Worm (Caenorhabditis elegans) whole organism, L3 larva: Measurements from ENCODE around the gene H37A05.2.

Experiments
- ama-1 ChIP-seq: fragments of 150-350 bp; optimal IDR thresholded peaks from 2 replicates; lab custom pipeline; 2018
- ceh-9 ChIP-seq: sonication (generic microtip); optimal IDR thresholded peaks from 2 replicates; lab custom pipeline; 2018; ENCODE audit warnings: missing biosample characterization, missing genetic modification characterization
- snpc-4 ChIP-seq: fragments of 150-350 bp; optimal IDR thresholded peaks from 2 replicates; lab custom pipeline; 2014; ENCODE audit warnings: missing biosample characterization, missing genetic modification characterization
- unc-39 ChIP-seq: sonication (generic microtip); optimal IDR thresholded peaks from 4 replicates; lab custom pipeline; 2017; ENCODE audit warnings: missing biosample characterization, missing genetic modification characterization

DNA sequence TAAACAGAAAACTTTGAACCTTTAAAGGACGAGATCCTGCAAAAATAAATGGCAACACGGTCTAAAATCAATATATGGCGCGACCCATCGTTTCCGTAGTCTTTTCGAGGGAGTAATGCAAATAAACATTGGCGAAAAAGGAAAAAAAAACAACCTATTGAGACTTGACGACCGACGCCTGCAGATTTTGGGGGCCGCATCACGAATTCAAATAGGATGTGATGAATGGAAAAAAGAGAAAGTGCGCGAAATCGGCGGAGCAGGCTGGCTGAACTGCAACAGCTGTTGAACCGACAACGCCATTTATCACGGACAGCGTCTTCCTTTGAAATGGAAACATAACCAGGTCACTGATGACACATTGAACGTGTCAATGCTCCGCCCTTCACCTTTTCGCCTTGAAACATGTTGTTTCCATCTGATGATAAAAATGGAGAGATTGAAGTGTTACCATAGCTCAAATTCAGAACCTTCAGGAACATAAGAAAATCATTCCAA lies 23.8 kb upstream of the H37A05.2 start:
- TF ChIP-seq unc-39, result no peak
- TF ChIP-seq ama-1, result peak; percentile 54
- no peak for TF ChIP-seq snpc-4
- no peak for TF ChIP-seq ceh-9 (tag; lab: Kevin White, UChicago)
